Worm (Caenorhabditis elegans) whole organism, young adult: ENCODE results near the gene R03H10.2.

Source experiments
- C17E4.6 ChIP-seq: fragments of 200-800 bp; sonication (Bioruptor generic); IDR thresholded peaks from 2 replicates; pipeline ENCODE4 v1.3.6; 2022; ENCODE audit warnings: missing genetic modification reagents, missing genetic modification characterization, missing compliant biosample characterization
- F10E7.11 ChIP-seq: sonication (generic microtip); optimal IDR thresholded peaks from 2 replicates; lab custom pipeline; 2017; ENCODE audit warnings: mild to moderate bottlenecking, missing genetic modification characterization, moderate library complexity, missing compliant biosample characterization
- Y53G8AR.9 ChIP-seq: fragments of 200-800 bp; sonication (Bioruptor generic); conservative IDR thresholded peaks from 2 replicates; pipeline ENCODE4 v1.3.6; 2022; ENCODE audit warnings: missing genetic modification reagents, missing genetic modification characterization, missing compliant biosample characterization
- Y56A3A.18 ChIP-seq: fragments of 200-800 bp; sonication (Bioruptor generic); IDR thresholded peaks from 2 replicates; pipeline ENCODE4 v1.3.6; 2022; ENCODE audit warnings: missing genetic modification reagents, missing genetic modification characterization, missing compliant biosample characterization
- Y79H2A.3 ChIP-seq: fragments of 200-800 bp; sonication (Bioruptor generic); conservative IDR thresholded peaks from 2 replicates; pipeline ENCODE4 v1.3.6; 2022; ENCODE audit warnings: missing genetic modification reagents, missing genetic modification characterization, missing compliant biosample characterization
- athp-1 ChIP-seq: sonication (generic microtip); optimal IDR thresholded peaks from 2 replicates; lab custom pipeline; 2017; ENCODE audit warnings: mild to moderate bottlenecking, missing genetic modification characterization, missing compliant biosample characterization
- attf-3 ChIP-seq: fragments of 200-800 bp; sonication (Bioruptor generic); conservative IDR thresholded peaks from 2 replicates; pipeline ENCODE4 v1.3.6; 2022; ENCODE audit warnings: missing genetic modification reagents, missing genetic modification characterization, missing compliant biosample characterization
- attf-5 ChIP-seq: fragments of 200-800 bp; sonication (Bioruptor generic); optimal IDR thresholded peaks from 2 replicates; lab custom pipeline; 2018; ENCODE audit warnings: mild to moderate bottlenecking, missing genetic modification characterization, missing compliant biosample characterization
- bed-1 ChIP-seq: fragments of 200-800 bp; sonication (Bioruptor generic); IDR thresholded peaks from 2 replicates; pipeline ENCODE4 v1.3.6; 2022; ENCODE audit warnings: missing genetic modification reagents, missing genetic modification characterization, missing compliant biosample characterization
- ccch-3 ChIP-seq: fragments of 200-800 bp; sonication (Bioruptor generic); optimal IDR thresholded peaks from 2 replicates; lab custom pipeline; 2018; ENCODE audit warnings: mild to moderate bottlenecking, missing genetic modification characterization, missing compliant biosample characterization
- cebp-1 ChIP-seq, 2 experiments: fragments of 200-800 bp in 1 of 2; sonication (Bioruptor generic) in 1 of 2; sonication (generic microtip) in 1 of 2; IDR thresholded peaks in 1 of 2; optimal IDR thresholded peaks in 1 of 2; 2 replicates each; pipeline versions ENCODE4 v1.3.6 to Lab custom; 2017 to 2022; ENCODE audit warnings: missing compliant biosample characterization in 2 of 2, missing genetic modification characterization in 2 of 2, mild to moderate bottlenecking in 1 of 2, missing genetic modification reagents in 1 of 2, moderate library complexity in 1 of 2
- cebp-2 ChIP-seq: fragments of 200-800 bp; sonication (Bioruptor generic); IDR thresholded peaks from 2 replicates; pipeline ENCODE4 v1.3.6; 2022; ENCODE audit warnings: missing genetic modification characterization, missing compliant biosample characterization
- ceh-100 ChIP-seq: fragments of 200-800 bp; sonication (Bioruptor generic); IDR thresholded peaks from 2 replicates; pipeline ENCODE4 v1.3.6; 2022; ENCODE audit warnings: missing genetic modification reagents, missing genetic modification characterization, missing compliant biosample characterization
- ceh-91 ChIP-seq: fragments of 200-800 bp; sonication (Bioruptor generic); IDR thresholded peaks from 2 replicates; pipeline ENCODE4 v1.3.6; 2022; ENCODE audit warnings: missing genetic modification reagents, missing genetic modification characterization, missing compliant biosample characterization
- ets-4 ChIP-seq: fragments of 200-800 bp; sonication (Bioruptor generic); optimal IDR thresholded peaks from 2 replicates; lab custom pipeline; 2018; ENCODE audit warnings: mild to moderate bottlenecking, missing genetic modification characterization, missing compliant biosample characterization
- gei-17 ChIP-seq: fragments of 200-800 bp; sonication (Bioruptor generic); optimal IDR thresholded peaks from 2 replicates; lab custom pipeline; 2018; ENCODE audit warnings: mild to moderate bottlenecking, missing genetic modification characterization, missing compliant biosample characterization
- hmg-20 ChIP-seq: fragments of 200-800 bp; sonication (Bioruptor generic); IDR thresholded peaks from 2 replicates; pipeline ENCODE4 v1.3.6; 2022; ENCODE audit warnings: missing genetic modification reagents, missing genetic modification characterization, missing compliant biosample characterization
- let-526 ChIP-seq: fragments of 200-800 bp; sonication (Bioruptor generic); IDR thresholded peaks from 2 replicates; pipeline ENCODE4 v1.3.6; 2022; ENCODE audit warnings: missing genetic modification reagents, missing genetic modification characterization, missing compliant biosample characterization
- lin-54 ChIP-seq: fragments of 200-800 bp; sonication (Bioruptor generic); optimal IDR thresholded peaks from 2 replicates; lab custom pipeline; 2018; ENCODE audit warnings: mild to moderate bottlenecking, missing genetic modification characterization, missing compliant biosample characterization
- lir-1 ChIP-seq: fragments of 200-800 bp; sonication (Bioruptor generic); conservative IDR thresholded peaks from 2 replicates; pipeline ENCODE4 v1.3.6; 2022; ENCODE audit warnings: missing genetic modification reagents, missing genetic modification characterization, missing compliant biosample characterization
- madf-10 ChIP-seq: sonication (generic microtip); optimal IDR thresholded peaks from 2 replicates; lab custom pipeline; 2016; ENCODE audit warnings: mild to moderate bottlenecking, missing genetic modification characterization, missing compliant biosample characterization
- mel-28 ChIP-seq: sonication (generic microtip); optimal IDR thresholded peaks from 2 replicates; lab custom pipeline; 2016; ENCODE audit warnings: borderline replicate concordance, mild to moderate bottlenecking, missing genetic modification characterization, missing compliant biosample characterization
- nhr-80 ChIP-seq: sonication (generic microtip); optimal IDR thresholded peaks from 2 replicates; lab custom pipeline; 2016; ENCODE audit warnings: missing genetic modification characterization, missing compliant biosample characterization
- pbrm-1 ChIP-seq: fragments of 200-800 bp; sonication (Bioruptor generic); IDR thresholded peaks from 2 replicates; pipeline ENCODE4 v1.3.6; 2022; ENCODE audit warnings: missing genetic modification reagents, missing genetic modification characterization, missing compliant biosample characterization
- rcor-1 ChIP-seq: fragments of 200-800 bp; sonication (Bioruptor generic); IDR thresholded peaks from 2 replicates; pipeline ENCODE4 v1.3.6; 2022; ENCODE audit warnings: missing genetic modification reagents, missing genetic modification characterization, missing compliant biosample characterization
- repo-1 ChIP-seq: sonication (generic microtip); optimal IDR thresholded peaks from 2 replicates; lab custom pipeline; 2017; ENCODE audit warnings: mild to moderate bottlenecking, missing genetic modification characterization, missing compliant biosample characterization
- sptf-2 ChIP-seq: fragments of 200-800 bp; sonication (Bioruptor generic); optimal IDR thresholded peaks from 2 replicates; lab custom pipeline; 2018; ENCODE audit warnings: mild to moderate bottlenecking, missing genetic modification characterization, missing compliant biosample characterization
- tbp1 ChIP-seq: fragments of 200-800 bp; sonication (Bioruptor generic); optimal IDR thresholded peaks from 2 replicates; lab custom pipeline; 2018; ENCODE audit warnings: mild to moderate bottlenecking, missing genetic modification characterization, missing compliant biosample characterization
- tbx-9 ChIP-seq: sonication (generic microtip); optimal IDR thresholded peaks from 2 replicates; lab custom pipeline; 2016; ENCODE audit warnings: borderline replicate concordance, missing genetic modification characterization, inconsistent platforms, missing compliant biosample characterization
- unc-62 ChIP-seq: fragments of 150-350 bp; optimal IDR thresholded peaks from 2 replicates; lab custom pipeline; 2014; ENCODE audit warnings: missing biosample characterization, missing genetic modification reagents, missing genetic modification characterization
- ztf-22 ChIP-seq: fragments of 200-800 bp; sonication (Bioruptor generic); optimal IDR thresholded peaks from 2 replicates; lab custom pipeline; 2018; ENCODE audit warnings: mild to moderate bottlenecking, missing genetic modification characterization, moderate library complexity, missing compliant biosample characterization
- ztf-26 ChIP-seq: sonication (generic microtip); optimal IDR thresholded peaks from 2 replicates; lab custom pipeline; 2017; ENCODE audit warnings: missing genetic modification characterization, missing compliant biosample characterization
- ztf-6 ChIP-seq: fragments of 200-800 bp; sonication (Bioruptor generic); IDR thresholded peaks from 2 replicates; pipeline ENCODE4 v1.3.6; 2022; ENCODE audit warnings: missing genetic modification reagents, missing genetic modification characterization, missing compliant biosample characterization

R03H10.2 gene

DNA sequence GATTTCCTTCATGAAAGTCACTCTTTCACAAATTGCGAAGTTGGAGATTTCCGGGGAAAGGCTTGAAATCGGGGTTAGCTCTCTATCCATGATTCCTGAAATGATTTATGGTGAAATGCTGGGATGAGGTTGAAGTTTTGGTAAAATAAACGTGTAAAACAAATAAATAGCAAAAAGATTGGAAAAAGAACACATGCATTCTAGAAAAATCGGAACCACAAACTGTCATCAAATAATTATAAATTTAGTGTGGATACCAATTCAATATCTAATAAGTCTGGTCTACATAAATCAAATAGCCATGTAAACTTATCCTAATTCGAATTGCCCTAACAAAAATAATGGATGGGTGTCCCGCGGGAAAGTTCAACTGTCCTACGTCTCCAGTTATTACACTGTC, 17.8 kb downstream of the R03H10.2 start, which contains the start of gene R03H10.6:
Gene R03H10.6 (minus strand): TSS at position 101 of the 400 bp plus-strand sequence.
- TF ChIP-seq cebp-1 (GFP tag; IDR thresholded peaks at IDR 0.05; lab: Robert Waterston, UW) (no peak), cebp-1 (tag; optimal IDR thresholded peaks at IDR 0.05; lab: Kevin White, UChicago) (no peak), sptf-2 (no peak), Y56A3A.18 (GFP tag; lab: Robert Waterston, UW) (no peak), lir-1 (GFP tag; lab: Robert Waterston, UW) (no peak)

DNA sequence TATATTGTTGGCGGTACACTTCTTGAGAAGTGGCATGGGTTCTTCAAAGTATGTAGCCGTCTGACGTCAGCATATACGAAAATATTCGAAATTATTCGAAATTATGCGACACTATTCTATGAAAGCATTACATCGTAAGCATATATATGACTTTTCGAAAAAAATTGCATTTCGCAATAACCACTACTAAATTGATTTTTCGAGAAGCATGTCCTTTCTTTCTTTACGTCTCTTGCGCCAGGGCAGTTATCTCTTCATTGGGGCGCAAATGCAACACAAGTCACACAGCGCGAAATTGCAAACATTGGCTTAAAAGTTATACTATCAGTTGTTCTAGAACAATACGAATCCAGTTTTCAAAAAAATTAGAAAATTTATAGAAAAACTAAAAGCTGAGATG, 18.3 kb downstream of the R03H10.2 start:
- no peak for TF ChIP-seq unc-62 (GFP tag; lab: Kevin White, UChicago)
- peak; percentile 52; the same call in 1 of the 2 replicates for TF ChIP-seq cebp-1 (GFP tag; IDR thresholded peaks at IDR 0.05; lab: Robert Waterston, UW)
- TF ChIP-seq cebp-1 (tag; optimal IDR thresholded peaks at IDR 0.05; lab: Kevin White, UChicago) = peak; percentile 86

DNA sequence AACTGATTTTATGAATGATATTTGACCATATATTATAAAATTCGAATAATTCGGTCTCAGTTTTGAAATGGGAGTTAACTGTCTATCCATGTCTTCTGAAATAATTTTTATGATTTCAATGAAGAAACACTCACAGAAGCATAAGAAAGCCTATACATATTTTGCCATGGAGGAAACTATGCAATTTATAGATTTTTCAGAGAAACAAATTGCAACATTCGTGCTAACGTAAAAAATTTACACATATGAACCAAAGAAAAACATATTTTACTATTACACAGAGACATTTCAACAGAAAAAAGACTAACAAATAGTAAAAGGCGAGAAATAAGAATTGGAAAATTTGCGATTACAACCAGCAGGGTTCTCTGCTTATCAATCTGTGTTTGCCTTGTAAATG, 23.3 kb downstream of the R03H10.2 start, which contains the start of gene R03H10.7:
Gene R03H10.7 (minus strand): TSS at position 101 of the 400 bp plus-strand sequence.
- TF ChIP-seq pbrm-1 = no peak
- no peak for TF ChIP-seq C17E4.6 (GFP tag; lab: Robert Waterston, UW)
- TF ChIP-seq ztf-22 (GFP tag; lab: Kevin White, UChicago) = no peak
- no peak for TF ChIP-seq nhr-80 (tag; lab: Kevin White, UChicago)
- TF ChIP-seq repo-1 (tag; lab: Kevin White, UChicago) = no peak
- TF ChIP-seq let-526 (GFP tag; lab: Robert Waterston, UW) = no peak
- no peak for TF ChIP-seq Y53G8AR.9
- TF ChIP-seq rcor-1 (GFP tag; lab: Robert Waterston, UW) = no peak
- no peak for TF ChIP-seq bed-1 (GFP tag; lab: Robert Waterston, UW)

DNA sequence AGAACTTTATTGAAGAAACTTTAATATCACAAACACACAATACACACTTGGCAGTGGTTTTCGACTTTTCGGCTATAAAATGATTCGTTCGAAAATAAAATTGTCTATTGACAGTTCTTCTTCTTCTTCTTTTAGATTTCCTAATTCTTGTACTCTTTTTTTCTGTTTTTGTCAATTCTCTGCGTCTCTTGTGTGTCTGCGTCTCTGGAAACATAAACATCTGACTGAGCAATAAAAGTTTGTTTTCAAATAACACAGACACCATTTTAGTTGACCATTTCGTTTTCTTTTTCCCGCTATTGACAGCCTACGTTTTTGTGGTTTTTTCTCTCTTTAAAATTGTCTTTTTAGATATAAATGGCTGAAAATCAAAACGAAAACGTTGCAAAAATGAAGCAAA, 24.3 kb downstream of the R03H10.2 start, which contains the start of gene R03H10.1:
Gene R03H10.1 (plus strand): TSS at position 352 of the 400 bp plus-strand sequence.
- TF ChIP-seq cebp-1 (GFP tag; IDR thresholded peaks at IDR 0.05; lab: Robert Waterston, UW) (no peak), cebp-1 (tag; optimal IDR thresholded peaks at IDR 0.05; lab: Kevin White, UChicago) (peak; percentile 20), ccch-3 (GFP tag; lab: Kevin White, UChicago) (no peak), cebp-2 (GFP tag; lab: Robert Waterston, UW) (no peak), ztf-6 (GFP tag; lab: Robert Waterston, UW) (no peak), mel-28 (tag; lab: Kevin White, UChicago) (no peak), nhr-80 (tag; lab: Kevin White, UChicago) (peak; percentile 21)

DNA sequence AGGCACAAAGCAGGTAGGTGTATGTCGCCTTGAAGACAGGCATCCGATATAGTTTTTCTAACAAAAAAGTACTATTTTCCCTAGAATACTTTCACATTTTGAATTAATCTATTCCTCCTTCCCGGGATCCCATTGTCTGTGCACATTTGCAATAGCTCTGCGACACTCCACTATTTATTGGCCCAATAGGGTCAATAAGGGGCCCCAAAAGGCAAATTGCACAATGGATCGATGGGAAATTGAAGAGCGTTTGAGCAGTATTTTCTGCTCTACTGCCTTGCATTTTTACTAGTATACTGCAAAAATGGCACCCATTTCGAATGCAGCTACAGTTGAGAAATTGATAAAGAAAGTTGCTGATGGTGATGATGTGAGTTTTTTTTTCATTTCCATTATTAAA, 26.8 kb downstream of the R03H10.2 start, which contains the start of gene R03H10.11:
Gene R03H10.11 (plus strand): TSS at position 301 of the 400 bp plus-strand sequence.
- no peak for TF ChIP-seq lin-54
- TF ChIP-seq tbp1 (GFP tag; lab: Kevin White, UChicago) = no peak
- no peak for TF ChIP-seq athp-1
- TF ChIP-seq attf-5 (GFP tag; lab: Kevin White, UChicago) = no peak
- no peak for TF ChIP-seq Y79H2A.3 (GFP tag; lab: Robert Waterston, UW)
- no peak for TF ChIP-seq gei-17 (GFP tag; lab: Kevin White, UChicago)
- no peak for TF ChIP-seq ceh-100 (GFP tag; lab: Robert Waterston, UW)
- no peak for TF ChIP-seq tbx-9 (tag; lab: Kevin White, UChicago)
- no peak for TF ChIP-seq F10E7.11
- TF ChIP-seq ets-4 (GFP tag; lab: Kevin White, UChicago) = no peak
- TF ChIP-seq ceh-91 (GFP tag; lab: Robert Waterston, UW) = no peak
- TF ChIP-seq sptf-2 = no peak
- TF ChIP-seq attf-3 (GFP tag; lab: Robert Waterston, UW) = no peak
- no peak for TF ChIP-seq unc-62 (GFP tag; lab: Kevin White, UChicago)
- TF ChIP-seq hmg-20 (GFP tag; lab: Robert Waterston, UW) = no peak
- TF ChIP-seq madf-10 = no peak
- TF ChIP-seq ztf-26 (tag; lab: Kevin White, UChicago) = no peak
